Comparison of ENCODE assay signal across 1 fruit fly cellular context in the genomic region with DNA sequence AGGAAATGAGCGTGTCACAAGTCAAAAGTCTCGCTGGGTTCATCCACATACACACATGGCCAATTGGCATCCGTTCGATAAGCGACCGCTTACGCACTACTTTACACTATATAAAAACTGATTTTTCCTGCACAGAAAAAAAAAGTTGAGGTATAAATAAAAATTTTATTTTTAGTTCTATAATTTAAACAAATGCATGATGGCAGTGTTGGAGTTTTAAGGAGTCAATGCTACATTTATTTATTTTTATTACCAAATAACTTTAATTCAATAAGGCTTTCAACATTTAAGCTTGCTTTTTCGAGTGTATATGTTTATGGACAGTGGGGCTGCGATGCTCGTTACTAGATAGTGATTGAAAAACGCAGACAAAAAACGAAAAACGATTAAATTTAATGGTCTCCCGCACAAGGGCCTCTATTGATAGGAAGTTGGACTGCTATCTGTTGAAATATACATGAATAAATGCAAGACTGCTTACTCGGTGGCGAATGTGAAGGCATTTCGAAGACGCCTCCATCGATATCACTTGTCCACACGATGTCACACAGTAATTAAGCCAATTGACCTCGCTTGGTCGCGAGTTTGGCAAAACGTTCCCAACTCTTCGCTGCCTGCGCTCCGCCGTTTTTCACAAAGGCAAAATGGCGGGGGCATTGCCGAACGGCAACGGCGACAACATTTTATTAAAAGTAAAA.
TF ChIP-seq lines count a peak whose summit lies in the region.

No protein-coding gene starts in this region.

TF ChIP-seq in whole organism, embryonic, 481 proteins besides CTCF, POLR2A, EP300 and RAD21 (continued from another document and continues in another):
- TF ChIP-seq chn (GFP tag; optimal IDR thresholded peaks at IDR 0.05; lab: Kevin White, UChicago) (no peak), CG9437 (GFP tag; optimal IDR thresholded peaks at IDR 0.05; lab: Kevin White, UChicago) (peak; percentile 69), CG5953 (GFP tag; IDR thresholded peaks at IDR 0.05; lab: Robert Waterston, UW) (0 out of 2 replicates have a peak, but pooled peaks have one; percentile 50), Nf-YB (GFP tag; optimal IDR thresholded peaks at IDR 0.05; lab: Kevin White, UChicago) (peak; percentile 55), schlank (tag; optimal IDR thresholded peaks at IDR 0.05; lab: Kevin White, UChicago) (no peak), fd96Cb (tag; optimal IDR thresholded peaks at IDR 0.05; lab: Kevin White, UChicago) (peak; percentile 86), tup (GFP tag; optimal IDR thresholded peaks at IDR 0.05; lab: Kevin White, UChicago) (no peak), CG10543 (GFP tag; optimal IDR thresholded peaks at IDR 0.05; lab: Kevin White, UChicago) (peak; percentile 7), lmd (GFP tag; IDR thresholded peaks at IDR 0.05; lab: Robert Waterston, UW) (peak; percentile 71), D (optimal IDR thresholded peaks at IDR 0.05; lab: Kevin White, UChicago) (no peak), D (GFP tag; optimal IDR thresholded peaks at IDR 0.05; lab: Kevin White, UChicago) (peak; percentile 70), rib (GFP tag; IDR thresholded peaks at IDR 0.05; lab: Robert Waterston, UW) (no peak), CG8359 (GFP tag; optimal IDR thresholded peaks at IDR 0.05; lab: Kevin White, UChicago; ENCODE audit: borderline replicate concordance) (peak; percentile 14), CG31224 (GFP tag; IDR thresholded peaks at IDR 0.05; lab: Robert Waterston, UW) (0 out of 2 replicates have a peak, but pooled peaks have one; percentile 25), cad (GFP tag; optimal IDR thresholded peaks at IDR 0.05; lab: Kevin White, UChicago) (no peak), dimm (GFP tag; IDR thresholded peaks at IDR 0.05; lab: Robert Waterston, UW) (no peak), CG3281 (GFP tag; optimal IDR thresholded peaks at IDR 0.05; lab: Kevin White, UChicago) (peak; percentile 56), row (GFP tag; IDR thresholded peaks at IDR 0.05; lab: Robert Waterston, UW) (peak; percentile 83), Dp (GFP tag; optimal IDR thresholded peaks at IDR 0.05; lab: Kevin White, UChicago) (no peak), hbn (GFP tag; IDR thresholded peaks at IDR 0.05; lab: Robert Waterston, UW; ENCODE audit: partially characterized antibody) (no peak), CG6272 (GFP tag; IDR thresholded peaks at IDR 0.05; lab: Robert Waterston, UW) (peak; percentile 37; the same call in 1 of the 2 replicates), fd64A (GFP tag; optimal IDR thresholded peaks at IDR 0.05; lab: Kevin White, UChicago) (no peak), CG17912 (GFP tag; optimal IDR thresholded peaks at IDR 0.05; lab: Kevin White, UChicago) (no peak), CG7357 (GFP tag; IDR thresholded peaks at IDR 0.05; lab: Robert Waterston, UW) (peak; percentile 60; the same call in 2 of the 3 replicates), CG17385 (GFP tag; optimal IDR thresholded peaks at IDR 0.05; lab: Kevin White, UChicago) (peak; percentile 77), E2f1 (GFP tag; IDR thresholded peaks at IDR 0.05; lab: Robert Waterston, UW) (peak; percentile 62), cwo (GFP tag; optimal IDR thresholded peaks at IDR 0.05; lab: Kevin White, UChicago) (peak; percentile 67), Dfd (GFP tag; optimal IDR thresholded peaks at IDR 0.05; lab: Kevin White, UChicago) (no peak), amos (GFP tag; IDR thresholded peaks at IDR 0.05; lab: Robert Waterston, UW; ENCODE audit: partially characterized antibody) (no peak), Bteb2 (GFP tag; optimal IDR thresholded peaks at IDR 0.05; lab: Kevin White, UChicago) (peak; percentile 33), Ptx1 (GFP tag; IDR thresholded peaks at IDR 0.05; lab: Robert Waterston, UW) (peak; percentile 82), CG7372 (GFP tag; IDR thresholded peaks at IDR 0.05; lab: Robert Waterston, UW) (no peak), CG9876 (GFP tag; optimal IDR thresholded peaks at IDR 0.05; lab: Kevin White, UChicago) (no peak), CG9817 (tag; optimal IDR thresholded peaks at IDR 0.05; lab: Kevin White, UChicago) (peak; percentile 68), H2.0 (GFP tag; IDR thresholded peaks at IDR 0.05; lab: Robert Waterston, UW) (peak; percentile 57; the same call in 1 of the 2 replicates), Trl (optimal IDR thresholded peaks at IDR 0.05; lab: Kevin White, UChicago) (no peak), Trl (GFP tag; optimal IDR thresholded peaks at IDR 0.05; lab: Kevin White, UChicago) (peak; percentile 3), Nf-YC (tag; optimal IDR thresholded peaks at IDR 0.05; lab: Kevin White, UChicago) (peak; percentile 57), CG8478 (optimal IDR thresholded peaks at IDR 0.05; lab: Kevin White, UChicago) (no peak), CHES-1-like (GFP tag; optimal IDR thresholded peaks at IDR 0.05; lab: Kevin White, UChicago) (no peak), fru (optimal IDR thresholded peaks at IDR 0.05; lab: Kevin White, UChicago) (no peak), CG2889 (GFP tag; IDR thresholded peaks at IDR 0.05; lab: Robert Waterston, UW) (peak; percentile 24; the same call in 1 of the 3 replicates), nerfin-2 (GFP tag; IDR thresholded peaks at IDR 0.05; lab: Robert Waterston, UW; ENCODE audit: partially characterized antibody) (no peak), nau (GFP tag; optimal IDR thresholded peaks at IDR 0.05; lab: Kevin White, UChicago) (peak; percentile 25), her (GFP tag; optimal IDR thresholded peaks at IDR 0.05; lab: Kevin White, UChicago) (no peak), Bdp1 (GFP tag; optimal IDR thresholded peaks at IDR 0.05; lab: Kevin White, UChicago) (peak; percentile 32), chinmo (GFP tag; IDR thresholded peaks at IDR 0.05; lab: Robert Waterston, UW; ENCODE audit: partially characterized antibody) (no peak), Tbp (GFP tag; optimal IDR thresholded peaks at IDR 0.05; lab: Kevin White, UChicago) (no peak), prd (optimal IDR thresholded peaks at IDR 0.05; lab: Kevin White, UChicago) (no peak), prd (GFP tag; IDR thresholded peaks at IDR 0.05; lab: Robert Waterston, UW) (peak; percentile 73), abd-A (tag; optimal IDR thresholded peaks at IDR 0.05; lab: Kevin White, UChicago) (no peak), HLH54F (GFP tag; optimal IDR thresholded peaks at IDR 0.05; lab: Kevin White, UChicago) (no peak), CG16863 (GFP tag; optimal IDR thresholded peaks at IDR 0.05; lab: Kevin White, UChicago) (peak; percentile 29), CG30403 (GFP tag; optimal IDR thresholded peaks at IDR 0.05; lab: Kevin White, UChicago) (peak; percentile 81), CG12942 (GFP tag; optimal IDR thresholded peaks at IDR 0.05; lab: Kevin White, UChicago) (peak; percentile 57), CG17361 (GFP tag; IDR thresholded peaks at IDR 0.05; lab: Robert Waterston, UW) (peak; percentile 84), Hr3 (GFP tag; optimal IDR thresholded peaks at IDR 0.05; lab: Kevin White, UChicago) (peak; percentile 55), Med (GFP tag; lab: Kevin White, UChicago) (peak; percentile 82), ken (GFP tag; IDR thresholded peaks at IDR 0.05; lab: Robert Waterston, UW) (peak; percentile 65; the same call in 2 of the 3 replicates), yki (optimal IDR thresholded peaks at IDR 0.05; lab: Kevin White, UChicago) (no peak), gce (GFP tag; IDR thresholded peaks at IDR 0.05; lab: Robert Waterston, UW) (peak; percentile 45; the same call in 1 of the 3 replicates), Eip74EF (GFP tag; optimal IDR thresholded peaks at IDR 0.05; lab: Kevin White, UChicago) (peak in 1 of 2 experiments; percentile 78), CG8089 (GFP tag; optimal IDR thresholded peaks at IDR 0.05; lab: Kevin White, UChicago) (no peak), Fer1 (GFP tag; optimal IDR thresholded peaks at IDR 0.05; lab: Kevin White, UChicago) (peak; percentile 74), Asciz (GFP tag; optimal IDR thresholded peaks at IDR 0.05; lab: Kevin White, UChicago) (peak; percentile 78), unc-4 (GFP tag; IDR thresholded peaks at IDR 0.05; lab: Robert Waterston, UW; ENCODE audit: partially characterized antibody) (no peak), jigr1 (GFP tag; IDR thresholded peaks at IDR 0.05; lab: Robert Waterston, UW) (0 out of 3 replicates have a peak, but pooled peaks have one; percentile 18), CG31365 (tag; optimal IDR thresholded peaks at IDR 0.05; lab: Kevin White, UChicago) (no peak), Camta (GFP tag; optimal IDR thresholded peaks at IDR 0.05; lab: Kevin White, UChicago) (peak; percentile 18), Taf1 (GFP tag; IDR thresholded peaks at IDR 0.05; lab: Robert Waterston, UW) (peak; percentile 55; the same call in 1 of the 2 replicates), B-H2 (GFP tag; optimal IDR thresholded peaks at IDR 0.05; lab: Kevin White, UChicago) (no peak), NC2β (GFP tag; optimal IDR thresholded peaks at IDR 0.05; lab: Kevin White, UChicago) (no peak), ap (GFP tag; IDR thresholded peaks at IDR 0.05; lab: Robert Waterston, UW) (peak; percentile 56; the same call in 1 of the 2 replicates), Adf1 (GFP tag; IDR thresholded peaks at IDR 0.05; lab: Robert Waterston, UW) (no peak), CG18011 (GFP tag; optimal IDR thresholded peaks at IDR 0.05; lab: Kevin White, UChicago) (peak; percentile 17), Sox102F (GFP tag; optimal IDR thresholded peaks at IDR 0.05; lab: Kevin White, UChicago) (peak; percentile 86), CG1233 (GFP tag; optimal IDR thresholded peaks at IDR 0.05; lab: Kevin White, UChicago) (peak; percentile 74), disco-r (GFP tag; optimal IDR thresholded peaks at IDR 0.05; lab: Kevin White, UChicago) (no peak), slp2 (GFP tag; optimal IDR thresholded peaks at IDR 0.05; lab: Kevin White, UChicago) (peak; percentile 20), MESR4 (GFP tag; optimal IDR thresholded peaks at IDR 0.05; lab: Kevin White, UChicago) (no peak), Antp (GFP tag; optimal IDR thresholded peaks at IDR 0.05; lab: Kevin White, UChicago) (no peak), Atf6 (GFP tag; IDR thresholded peaks at IDR 0.05; lab: Robert Waterston, UW) (peak; percentile 74), mam (GFP tag; optimal IDR thresholded peaks at IDR 0.05; lab: Kevin White, UChicago) (peak; percentile 5), salm (tag; optimal IDR thresholded peaks at IDR 0.05; lab: Kevin White, UChicago) (peak; percentile 74), Ada2b (GFP tag; IDR thresholded peaks at IDR 0.05; lab: Robert Waterston, UW) (peak; percentile 79), bowl (GFP tag; IDR thresholded peaks at IDR 0.05; lab: Robert Waterston, UW) (no peak), CG7745 (tag; optimal IDR thresholded peaks at IDR 0.05; lab: Kevin White, UChicago) (peak; percentile 1), tin (GFP tag; optimal IDR thresholded peaks at IDR 0.05; lab: Kevin White, UChicago) (peak; percentile 65), Bgb (GFP tag; IDR thresholded peaks at IDR 0.05; lab: Robert Waterston, UW; ENCODE audit: partially characterized antibody) (no peak), ash1 (GFP tag; optimal IDR thresholded peaks at IDR 0.05; lab: Kevin White, UChicago) (no peak), CG3995 (GFP tag; optimal IDR thresholded peaks at IDR 0.05; lab: Kevin White, UChicago) (no peak), tap (tag; optimal IDR thresholded peaks at IDR 0.05; lab: Kevin White, UChicago) (peak; percentile 82), sd (tag; optimal IDR thresholded peaks at IDR 0.05; lab: Kevin White, UChicago) (peak; percentile 39), CG13624 (GFP tag; optimal IDR thresholded peaks at IDR 0.05; lab: Kevin White, UChicago) (peak; percentile 4), bab2 (GFP tag; optimal IDR thresholded peaks at IDR 0.05; lab: Kevin White, UChicago) (peak; percentile 55), CG10274 (GFP tag; optimal IDR thresholded peaks at IDR 0.05; lab: Kevin White, UChicago) (peak; percentile 2), tll (GFP tag; optimal IDR thresholded peaks at IDR 0.05; lab: Kevin White, UChicago) (no peak), CG7987 (GFP tag; optimal IDR thresholded peaks at IDR 0.05; lab: Kevin White, UChicago) (peak; percentile 31), CG2199 (GFP tag; IDR thresholded peaks at IDR 0.05; lab: Robert Waterston, UW) (peak; percentile 69; the same call in 1 of the 3 replicates), Dip2 (GFP tag; IDR thresholded peaks at IDR 0.05; lab: Robert Waterston, UW) (no peak), CG32772 (GFP tag; IDR thresholded peaks at IDR 0.05; lab: Robert Waterston, UW) (peak; percentile 64), tx (GFP tag; optimal IDR thresholded peaks at IDR 0.05; lab: Kevin White, UChicago) (no peak), NK7.1 (GFP tag; optimal IDR thresholded peaks at IDR 0.05; lab: Kevin White, UChicago) (no peak), chif (GFP tag; optimal IDR thresholded peaks at IDR 0.05; lab: Kevin White, UChicago) (peak; percentile 7 to 57), Hsf (GFP tag; optimal IDR thresholded peaks at IDR 0.05; lab: Kevin White, UChicago) (peak; percentile 44), onecut (GFP tag; IDR thresholded peaks at IDR 0.05; lab: Robert Waterston, UW) (peak; percentile 69), Xrp1 (GFP tag; IDR thresholded peaks at IDR 0.05; lab: Robert Waterston, UW) (peak; percentile 87), CG2116 (GFP tag; optimal IDR thresholded peaks at IDR 0.05; lab: Kevin White, UChicago) (peak; percentile 18), CG8290 (GFP tag; optimal IDR thresholded peaks at IDR 0.05; lab: Kevin White, UChicago) (peak; percentile 28), CG8290 (tag; optimal IDR thresholded peaks at IDR 0.05; lab: Kevin White, UChicago) (no peak), tna (GFP tag; IDR thresholded peaks at IDR 0.05; lab: Robert Waterston, UW; ENCODE audit: partially characterized antibody) (no peak), CG9797 (GFP tag; optimal IDR thresholded peaks at IDR 0.05; lab: Kevin White, UChicago) (no peak), CG18599 (GFP tag; optimal IDR thresholded peaks at IDR 0.05; lab: Kevin White, UChicago) (peak; percentile 81), mirr (GFP tag; optimal IDR thresholded peaks at IDR 0.05; lab: Kevin White, UChicago) (peak; percentile 5), E2f2 (GFP tag; IDR thresholded peaks at IDR 0.05; lab: Robert Waterston, UW) (0 out of 2 replicates have a peak, but pooled peaks have one; percentile 44), CG15514 (GFP tag; optimal IDR thresholded peaks at IDR 0.05; lab: Kevin White, UChicago) (peak; percentile 38), pb (GFP tag; optimal IDR thresholded peaks at IDR 0.05; lab: Kevin White, UChicago) (no peak), inv (GFP tag; IDR thresholded peaks at IDR 0.05; lab: Robert Waterston, UW; ENCODE audit: partially characterized antibody) (no peak), zfh1 (GFP tag; IDR thresholded peaks at IDR 0.05; lab: Robert Waterston, UW) (peak; percentile 76; the same call in 2 of the 3 replicates), Fer2 (tag; optimal IDR thresholded peaks at IDR 0.05; lab: Kevin White, UChicago) (peak; percentile 53), dan (GFP tag; IDR thresholded peaks at IDR 0.05; lab: Robert Waterston, UW) (no peak), Neu2 (GFP tag; optimal IDR thresholded peaks at IDR 0.05; lab: Kevin White, UChicago; ENCODE audit: borderline replicate concordance) (no peak)
